Fruit fly (Drosophila melanogaster) whole organism, wandering third instar larva: Measurements from ENCODE around the gene nero.

Source experiments
- Abd-B ChIP-seq: fragments of >200 bp; optimal IDR thresholded peaks from 2 replicates; lab custom pipeline; 2017; ENCODE audit warnings: missing biosample characterization, missing genetic modification characterization
- CG32264 ChIP-seq: fragments of 200-800 bp; sonication (Bioruptor generic); optimal IDR thresholded peaks from 2 replicates; lab custom pipeline; 2016; ENCODE audit warnings: missing biosample characterization, missing genetic modification characterization
- CG9705 ChIP-seq: fragments of 200-800 bp; sonication (Bioruptor generic); optimal IDR thresholded peaks from 2 replicates; lab custom pipeline; 2018; ENCODE audit warnings: missing biosample characterization, mild to moderate bottlenecking, missing genetic modification characterization
- CrebA ChIP-seq: fragments of 200-800 bp; sonication (Bioruptor generic); optimal IDR thresholded peaks from 2 replicates; lab custom pipeline; 2016; ENCODE audit warnings: missing biosample characterization, mild to moderate bottlenecking, missing genetic modification characterization, borderline replicate concordance
- Dfd ChIP-seq: fragments of >200 bp; optimal IDR thresholded peaks from 2 replicates; lab custom pipeline; 2017; ENCODE audit warnings: missing biosample characterization, missing genetic modification characterization
- Dif ChIP-seq: fragments of 200-275, 200-300 bp; sonication (Bioruptor generic); optimal IDR thresholded peaks from 2 replicates; lab custom pipeline; 2018; ENCODE audit warnings: missing biosample characterization, missing genetic modification characterization; ENCODE audit not compliant: partially characterized antibody
- GATAd ChIP-seq: sonication (Bioruptor generic); optimal IDR thresholded peaks from 2 replicates; lab custom pipeline; 2016; ENCODE audit warnings: missing biosample characterization, missing genetic modification characterization
- HLH106 ChIP-seq: fragments of 200-800 bp; optimal IDR thresholded peaks from 3 replicates; lab custom pipeline; 2019; ENCODE audit warnings: missing biosample characterization, mild to moderate bottlenecking, missing genetic modification characterization, moderate library complexity
- Hnf4 ChIP-seq: fragments of 200-800 bp; sonication (Bioruptor generic); optimal IDR thresholded peaks from 2 replicates; lab custom pipeline; 2016; ENCODE audit warnings: missing biosample characterization, mild to moderate bottlenecking, missing genetic modification characterization
- Hr78 ChIP-seq: fragments of >200 bp; optimal IDR thresholded peaks from 2 replicates; lab custom pipeline; 2017; ENCODE audit warnings: missing biosample characterization, missing genetic modification characterization
- Hr83 ChIP-seq: fragments of 200-300 bp; sonication (Bioruptor generic); optimal IDR thresholded peaks from 2 replicates; lab custom pipeline; 2016; ENCODE audit warnings: missing biosample characterization, mild to moderate bottlenecking, missing genetic modification characterization, moderate library complexity; ENCODE audit not compliant: poor library complexity, severe bottlenecking
- Jra ChIP-seq: sonication (Bioruptor generic); optimal IDR thresholded peaks from 2 replicates; lab custom pipeline; 2016; ENCODE audit warnings: missing biosample characterization, missing genetic modification characterization
- Mio ChIP-seq: sonication (Bioruptor generic); optimal IDR thresholded peaks from 2 replicates; lab custom pipeline; 2016; ENCODE audit warnings: missing biosample characterization, missing genetic modification characterization
- Myc ChIP-seq: fragments of >200 bp; optimal IDR thresholded peaks from 2 replicates; lab custom pipeline; 2017
- N ChIP-seq: fragments of >200 bp; optimal IDR thresholded peaks from 2 replicates; lab custom pipeline; 2018; ENCODE audit warnings: missing biosample characterization, missing external identifiers, missing genetic modification characterization
- OdsH ChIP-seq: fragments of 200-800 bp; sonication (Bioruptor generic); optimal IDR thresholded peaks from 2 replicates; lab custom pipeline; 2016; ENCODE audit warnings: missing biosample characterization, mild to moderate bottlenecking, missing genetic modification characterization
- Rel ChIP-seq, 2 experiments: fragments of 200-800 bp; sonication (Bioruptor generic) in 1 of 2; optimal IDR thresholded peaks; 2 replicates in 1 of 2; 3 replicates in 1 of 2; lab custom pipeline; 2016 to 2019; ENCODE audit warnings: mild to moderate bottlenecking in 2 of 2, missing biosample characterization in 2 of 2, missing genetic modification characterization in 2 of 2, moderate library complexity in 1 of 2
- Sp1 ChIP-seq: fragments of 200-800 bp; sonication (Bioruptor generic); optimal IDR thresholded peaks from 3 replicates; lab custom pipeline; 2019; ENCODE audit warnings: missing biosample characterization, mild to moderate bottlenecking, missing genetic modification characterization, moderate library complexity
- Vsx2 ChIP-seq: fragments of 200-300, 225-300 bp; sonication (Bioruptor generic); optimal IDR thresholded peaks from 2 replicates; lab custom pipeline; 2018; ENCODE audit warnings: missing biosample characterization, missing genetic modification characterization; ENCODE audit not compliant: partially characterized antibody
- br ChIP-seq: fragments of 200-800 bp; sonication (Bioruptor generic); optimal IDR thresholded peaks from 2 replicates; lab custom pipeline; 2016; ENCODE audit warnings: missing biosample characterization, missing genetic modification characterization
- brk ChIP-seq: fragments of 200-800 bp; sonication (Bioruptor generic); optimal IDR thresholded peaks from 2 replicates; lab custom pipeline; 2016; ENCODE audit warnings: missing biosample characterization, mild to moderate bottlenecking, missing genetic modification characterization
- dl ChIP-seq, 2 experiments: fragments of 175-275, 200-275 bp in 1 of 2; fragments of 200-275 bp in 1 of 2; sonication (Bioruptor generic); optimal IDR thresholded peaks; lab custom pipeline; 2018; ENCODE audit warnings: mild to moderate bottlenecking in 2 of 2, missing biosample characterization in 2 of 2, missing genetic modification characterization in 2 of 2, moderate library complexity in 2 of 2; ENCODE audit not compliant: partially characterized antibody in 2 of 2, insufficient read depth in 1 of 2
- dmrt93B ChIP-seq: fragments of 200-800 bp; sonication (Bioruptor generic); optimal IDR thresholded peaks from 2 replicates; lab custom pipeline; 2018; ENCODE audit warnings: missing biosample characterization, mild to moderate bottlenecking, missing genetic modification characterization
- dsf ChIP-seq: sonication (Bioruptor generic); optimal IDR thresholded peaks from 2 replicates; lab custom pipeline; 2016; ENCODE audit warnings: missing biosample characterization, missing genetic modification characterization, borderline replicate concordance
- ey ChIP-seq: fragments of 200-800 bp; sonication (Bioruptor generic); optimal IDR thresholded peaks from 2 replicates; lab custom pipeline; 2016; ENCODE audit warnings: missing biosample characterization, missing genetic modification characterization
- foxo ChIP-seq, 2 experiments: fragments of 200-800 bp; sonication (Bioruptor generic); optimal IDR thresholded peaks; 2 replicates in 1 of 2; 3 replicates in 1 of 2; lab custom pipeline; 2016 to 2017; ENCODE audit warnings: missing biosample characterization in 2 of 2, missing genetic modification characterization in 2 of 2
- fru ChIP-seq: fragments of 200-800 bp; sonication (Bioruptor generic); optimal IDR thresholded peaks from 3 replicates; lab custom pipeline; 2016; ENCODE audit warnings: missing biosample characterization, mild to moderate bottlenecking, missing genetic modification characterization
- h ChIP-seq: fragments of 200-800 bp; sonication (Bioruptor generic); optimal IDR thresholded peaks from 3 replicates; lab custom pipeline; 2016; ENCODE audit warnings: missing biosample characterization, mild to moderate bottlenecking, missing genetic modification characterization
- jim ChIP-seq: fragments of 175-275, 200-325 bp; sonication (Bioruptor generic); optimal IDR thresholded peaks from 2 replicates; lab custom pipeline; 2016; ENCODE audit warnings: missing biosample characterization, mild to moderate bottlenecking, missing genetic modification characterization
- lola ChIP-seq: fragments of >200 bp; optimal IDR thresholded peaks from 2 replicates; lab custom pipeline; 2017; ENCODE audit warnings: missing biosample characterization, missing genetic modification characterization
- pan ChIP-seq: fragments of >200 bp; optimal IDR thresholded peaks from 2 replicates; lab custom pipeline; 2017
- psq ChIP-seq: fragments of 200-800 bp; sonication (Bioruptor generic); optimal IDR thresholded peaks from 3 replicates; lab custom pipeline; 2017; ENCODE audit warnings: missing biosample characterization, mild to moderate bottlenecking, missing genetic modification characterization, moderate library complexity
- rgr ChIP-seq: fragments of 200-800 bp; sonication (Bioruptor generic); optimal IDR thresholded peaks from 3 replicates; lab custom pipeline; 2016; ENCODE audit warnings: missing biosample characterization, mild to moderate bottlenecking, missing genetic modification characterization
- sage ChIP-seq: fragments of 200-800 bp; sonication (Bioruptor generic); optimal IDR thresholded peaks from 2 replicates; lab custom pipeline; 2016; ENCODE audit warnings: missing biosample characterization, mild to moderate bottlenecking, missing genetic modification characterization
- sv ChIP-seq: fragments of 200-800 bp; sonication (Bioruptor generic); optimal IDR thresholded peaks from 3 replicates; lab custom pipeline; 2016; ENCODE audit warnings: missing biosample characterization, missing genetic modification characterization
- tai ChIP-seq: sonication (Bioruptor generic); optimal IDR thresholded peaks from 2 replicates; lab custom pipeline; 2016; ENCODE audit warnings: missing biosample characterization, missing genetic modification characterization
- usp ChIP-seq: fragments of >200 bp; optimal IDR thresholded peaks from 2 replicates; lab custom pipeline; 2017; ENCODE audit warnings: missing biosample characterization, missing genetic modification characterization
- woc ChIP-seq: sonication (Bioruptor generic); optimal IDR thresholded peaks from 2 replicates; lab custom pipeline; 2016; ENCODE audit warnings: missing biosample characterization, mild to moderate bottlenecking, missing genetic modification characterization

The nero gene

dm6 chr3R:31724580-31725320, 22.6 kb downstream of the nero start:
- TF ChIP-seq Hr78 (no peak), CG32264 (GFP tag; lab: Kevin White, UChicago) (no peak), Mio (GFP tag; lab: Kevin White, UChicago) (no peak), Dif (GFP tag; lab: Kevin White, UChicago) (peak; percentile 65), Rel (GFP tag; optimal IDR thresholded peaks at IDR 0.05; lab: Kevin White, UChicago) (no peak), Rel (tag; optimal IDR thresholded peaks at IDR 0.05; lab: Kevin White, UChicago) (peak; percentile 36), tai (no peak), Jra (GFP tag; lab: Kevin White, UChicago) (no peak), dmrt93B (GFP tag; lab: Kevin White, UChicago) (no peak), sage (GFP tag; lab: Kevin White, UChicago) (no peak), dsf (GFP tag; lab: Kevin White, UChicago) (no peak), Dfd (GFP tag; lab: Kevin White, UChicago) (no peak), HLH106 (no peak), Hr83 (GFP tag; lab: Kevin White, UChicago) (no peak), h (GFP tag; lab: Kevin White, UChicago) (peak; percentile 26), Abd-B (GFP tag; lab: Kevin White, UChicago) (no peak), sv (GFP tag; lab: Kevin White, UChicago) (no peak), dl (GFP tag; optimal IDR thresholded peaks at IDR 0.05; lab: Kevin White, UChicago; ENCODE audit: insufficient read depth in 1 of 2, partially characterized antibody in 2 of 2) (peak in 1 of 2 experiments; percentile 42), Hnf4 (GFP tag; lab: Kevin White, UChicago) (no peak), Vsx2 (GFP tag; lab: Kevin White, UChicago) (no peak), br (GFP tag; lab: Kevin White, UChicago) (peak; percentile 16), foxo (GFP tag; optimal IDR thresholded peaks at IDR 0.05; lab: Kevin White, UChicago) (peak in 1 of 2 experiments; percentile 24), Myc (lab: Kevin White, UChicago) (no peak), GATAd (GFP tag; lab: Kevin White, UChicago) (no peak), CG9705 (GFP tag; lab: Kevin White, UChicago) (no peak), lola (GFP tag; lab: Kevin White, UChicago) (no peak), psq (GFP tag; lab: Kevin White, UChicago) (no peak), CrebA (GFP tag; lab: Kevin White, UChicago) (peak; percentile 60), fru (GFP tag; lab: Kevin White, UChicago) (peak; percentile 34), woc (GFP tag; lab: Kevin White, UChicago) (peak; percentile 13), N (GFP tag; lab: Kevin White, UChicago) (no peak), brk (GFP tag; lab: Kevin White, UChicago) (no peak), pan (no peak), jim (peak; percentile 16), ey (GFP tag; lab: Kevin White, UChicago) (peak; percentile 12), Sp1 (GFP tag; lab: Kevin White, UChicago) (peak; percentile 23), rgr (GFP tag; lab: Kevin White, UChicago) (peak; percentile 31), usp (no peak), OdsH (GFP tag; lab: Kevin White, UChicago) (no peak)

- no peak for TF ChIP-seq fru (GFP tag; lab: Kevin White, UChicago)
- TF ChIP-seq GATAd (GFP tag; lab: Kevin White, UChicago) = no peak
- no peak for TF ChIP-seq Rel (GFP tag; optimal IDR thresholded peaks at IDR 0.05; lab: Kevin White, UChicago)
- no peak for TF ChIP-seq Rel (tag; optimal IDR thresholded peaks at IDR 0.05; lab: Kevin White, UChicago)
- no peak for TF ChIP-seq Sp1 (GFP tag; lab: Kevin White, UChicago)
- TF ChIP-seq br (GFP tag; lab: Kevin White, UChicago) = no peak
- TF ChIP-seq HLH106 = no peak
- TF ChIP-seq jim = no peak
- TF ChIP-seq psq (GFP tag; lab: Kevin White, UChicago) = no peak
Observed at dm6 chr3R:31724136-31724535, 23.2 kb downstream of the nero start.
